Fruit fly (Drosophila melanogaster) whole organism: ENCODE data around the gene CG14034.

ENCODE experiments used
- EcR ChIP-seq, 2 experiments: fragments of >200 bp; optimal IDR thresholded peaks; 2 replicates each; lab custom pipeline; 2017; ENCODE audit warnings: missing biosample characterization in 2 of 2, missing genetic modification characterization in 2 of 2, missing genetic modification reagents in 2 of 2
- usp ChIP-seq: fragments of >200 bp; optimal IDR thresholded peaks from 2 replicates; lab custom pipeline; 2017; ENCODE audit warnings: missing biosample characterization, missing genetic modification characterization, mixed read lengths

dm6 chr2L:5224724-5225319, 8.5 kb upstream of the CG14034 start:
- TF ChIP-seq usp (no peak), EcR (GFP tag; optimal IDR thresholded peaks at IDR 0.05; lab: Kevin White, UChicago) (no peak)
